Comparison of ENCODE assay signal across 3 fruit fly cellular contexts in the genomic region with DNA sequence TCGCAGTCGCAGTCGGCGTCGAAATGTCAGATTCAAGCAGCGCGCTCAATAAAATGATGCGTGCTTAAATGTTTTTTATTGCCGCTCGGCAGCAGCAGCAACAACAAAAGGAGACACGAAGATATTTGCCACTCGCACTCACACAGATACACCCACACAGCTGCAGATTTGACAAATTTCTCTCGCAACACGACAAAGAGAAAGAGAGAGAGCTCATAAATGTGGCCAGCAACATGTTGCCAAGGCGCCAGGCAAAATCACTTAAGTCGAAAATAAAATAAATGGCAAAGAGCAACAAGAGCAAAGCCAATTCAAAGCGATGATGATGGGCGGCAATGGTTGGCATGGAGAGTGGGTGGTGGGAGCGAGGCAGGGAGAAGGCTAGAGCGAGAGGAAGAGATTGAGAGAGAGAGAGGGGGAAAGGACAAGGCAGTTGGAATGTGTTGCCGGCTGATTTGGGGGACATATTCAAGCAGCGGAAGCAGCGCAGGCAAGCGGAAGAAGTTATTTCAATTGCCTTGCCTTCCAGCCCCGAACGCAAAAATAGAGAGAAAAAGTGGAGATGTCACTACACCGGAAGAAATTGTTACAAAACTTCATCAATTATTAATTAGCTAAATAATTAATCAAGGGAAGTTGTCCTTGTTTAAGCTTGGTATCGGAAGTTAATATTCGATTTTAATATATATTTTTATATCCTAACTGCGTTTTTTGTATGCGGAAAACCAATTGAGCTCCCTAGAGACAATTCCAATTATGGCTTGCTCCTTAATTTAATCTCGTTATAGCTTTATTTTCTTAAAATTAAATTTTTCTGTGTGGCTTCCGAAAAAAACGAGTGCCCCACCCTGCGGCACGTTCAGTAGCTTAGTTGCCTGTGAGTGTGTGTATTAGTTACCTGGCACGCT.
A peak's percentile ranks its signal among the peaks of the same experiment; 100 is the strongest.
TF ChIP-seq lines count a peak whose summit lies in the region.

No protein-coding gene starts in this region.

TF ChIP-seq in whole organism, embryonic, 481 proteins besides CTCF, POLR2A, EP300 and RAD21 (continued from another document and continues in another):
- TF ChIP-seq az2 (GFP tag; optimal IDR thresholded peaks at IDR 0.05; lab: Kevin White, UChicago) (peak; percentile 40), H2.0 (GFP tag; IDR thresholded peaks at IDR 0.05; lab: Robert Waterston, UW) (no peak), CG3065 (GFP tag; optimal IDR thresholded peaks at IDR 0.05; lab: Kevin White, UChicago) (no peak), fd96Cb (tag; optimal IDR thresholded peaks at IDR 0.05; lab: Kevin White, UChicago) (peak; percentile 65), ara (GFP tag; IDR thresholded peaks at IDR 0.05; lab: Robert Waterston, UW) (no peak), NfI (GFP tag; optimal IDR thresholded peaks at IDR 0.05; lab: Kevin White, UChicago) (peak; percentile 68), CG15269 (tag; optimal IDR thresholded peaks at IDR 0.05; lab: Kevin White, UChicago) (peak; percentile 66), GATAe (GFP tag; conservative IDR thresholded peaks at IDR 0.05; lab: Robert Waterston, UW) (no peak), CG15011 (GFP tag; optimal IDR thresholded peaks at IDR 0.05; lab: Kevin White, UChicago) (peak; percentile 42), scrt (GFP tag; optimal IDR thresholded peaks at IDR 0.05; lab: Kevin White, UChicago) (peak; percentile 66), HmgZ (tag; optimal IDR thresholded peaks at IDR 0.05; lab: Kevin White, UChicago) (peak; percentile 15), yki (optimal IDR thresholded peaks at IDR 0.05; lab: Kevin White, UChicago) (no peak), Dref (GFP tag; IDR thresholded peaks at IDR 0.05; lab: Robert Waterston, UW) (no peak), cas (GFP tag; IDR thresholded peaks at IDR 0.05; lab: Robert Waterston, UW) (0 out of 2 replicates have a peak, but pooled peaks have one; percentile 46), croc (GFP tag; conservative IDR thresholded peaks at IDR 0.05; lab: Robert Waterston, UW) (no peak), sna (GFP tag; IDR thresholded peaks at IDR 0.05; lab: Robert Waterston, UW; ENCODE audit: partially characterized antibody) (no peak), Sox102F (GFP tag; optimal IDR thresholded peaks at IDR 0.05; lab: Kevin White, UChicago) (peak; percentile 70), crol (GFP tag; IDR thresholded peaks at IDR 0.05; lab: Robert Waterston, UW) (peak; percentile 14; the same call in 1 of the 2 replicates), ssp (GFP tag; IDR thresholded peaks at IDR 0.05; lab: Robert Waterston, UW) (no peak), MBD-R2 (GFP tag; IDR thresholded peaks at IDR 0.05; lab: Robert Waterston, UW) (0 out of 2 replicates have a peak, but pooled peaks have one; percentile 13), Sry-δ (GFP tag; optimal IDR thresholded peaks at IDR 0.05; lab: Kevin White, UChicago) (no peak), Doc2 (GFP tag; IDR thresholded peaks at IDR 0.05; lab: Robert Waterston, UW) (no peak), CG3407 (GFP tag; optimal IDR thresholded peaks at IDR 0.05; lab: Kevin White, UChicago) (no peak), BEAF-32 (GFP tag; optimal IDR thresholded peaks at IDR 0.05; lab: Kevin White, UChicago) (no peak), tll (GFP tag; optimal IDR thresholded peaks at IDR 0.05; lab: Kevin White, UChicago) (no peak), Opbp (GFP tag; IDR thresholded peaks at IDR 0.05; lab: Robert Waterston, UW; ENCODE audit: partially characterized antibody) (no peak), CG4820 (GFP tag; optimal IDR thresholded peaks at IDR 0.05; lab: Kevin White, UChicago) (peak; percentile 49), wor (GFP tag; IDR thresholded peaks at IDR 0.05; lab: Robert Waterston, UW) (no peak), CG15479 (GFP tag; optimal IDR thresholded peaks at IDR 0.05; lab: Kevin White, UChicago) (no peak), jumu (GFP tag; optimal IDR thresholded peaks at IDR 0.05; lab: Kevin White, UChicago) (peak; percentile 23), dimm (GFP tag; IDR thresholded peaks at IDR 0.05; lab: Robert Waterston, UW) (no peak), jing (GFP tag; optimal IDR thresholded peaks at IDR 0.05; lab: Kevin White, UChicago) (no peak), Scr (GFP tag; IDR thresholded peaks at IDR 0.05; lab: Robert Waterston, UW; ENCODE audit: partially characterized antibody) (no peak), ems (GFP tag; optimal IDR thresholded peaks at IDR 0.05; lab: Kevin White, UChicago) (no peak), zf30C (GFP tag; optimal IDR thresholded peaks at IDR 0.05; lab: Kevin White, UChicago) (no peak), nerfin-2 (GFP tag; IDR thresholded peaks at IDR 0.05; lab: Robert Waterston, UW; ENCODE audit: partially characterized antibody) (no peak), CG11247 (GFP tag; IDR thresholded peaks at IDR 0.05; lab: Robert Waterston, UW) (no peak), CG30403 (GFP tag; optimal IDR thresholded peaks at IDR 0.05; lab: Kevin White, UChicago) (peak; percentile 62), Max (GFP tag; optimal IDR thresholded peaks at IDR 0.05; lab: Kevin White, UChicago) (peak; percentile 36)

TF ChIP-seq in whole organism, prepupa, 60 proteins besides CTCF, POLR2A, EP300 and RAD21 (continued from another document):
- TF ChIP-seq CG10669 (GFP tag; optimal IDR thresholded peaks at IDR 0.05; lab: Kevin White, UChicago): peak; percentile 34
- no peak for TF ChIP-seq CG8319 (GFP tag; optimal IDR thresholded peaks at IDR 0.05; lab: Kevin White, UChicago)
- no peak for TF ChIP-seq CG31627 (GFP tag; optimal IDR thresholded peaks at IDR 0.05; lab: Kevin White, UChicago)
- TF ChIP-seq net (GFP tag; optimal IDR thresholded peaks at IDR 0.05; lab: Kevin White, UChicago): peak; percentile 20
- TF ChIP-seq CG32006 (GFP tag; optimal IDR thresholded peaks at IDR 0.05; lab: Kevin White, UChicago): peak; percentile 76
- TF ChIP-seq dsx (GFP tag; optimal IDR thresholded peaks at IDR 0.05; lab: Kevin White, UChicago; ENCODE audit: poor library complexity, severe bottlenecking): peak; percentile 39
- no peak for TF ChIP-seq fd59A (GFP tag; optimal IDR thresholded peaks at IDR 0.05; lab: Kevin White, UChicago)
- no peak for TF ChIP-seq CG6808 (GFP tag; optimal IDR thresholded peaks at IDR 0.05; lab: Kevin White, UChicago)
- no peak for TF ChIP-seq Sox15 (GFP tag; optimal IDR thresholded peaks at IDR 0.05; lab: Kevin White, UChicago)
- TF ChIP-seq Hr38 (GFP tag; optimal IDR thresholded peaks at IDR 0.05; lab: Kevin White, UChicago): no peak
- TF ChIP-seq CG8632 (GFP tag; optimal IDR thresholded peaks at IDR 0.05; lab: Kevin White, UChicago): no peak
- peak; percentile 3 for TF ChIP-seq CG6792 (GFP tag; optimal IDR thresholded peaks at IDR 0.05; lab: Kevin White, UChicago)
- no peak for TF ChIP-seq Blimp-1 (GFP tag; optimal IDR thresholded peaks at IDR 0.05; lab: Kevin White, UChicago)
- peak; percentile 66 for TF ChIP-seq Hr4 (GFP tag; optimal IDR thresholded peaks at IDR 0.05; lab: Kevin White, UChicago)
- no peak for TF ChIP-seq CG11762 (GFP tag; optimal IDR thresholded peaks at IDR 0.05; lab: Kevin White, UChicago; ENCODE audit: insufficient read depth)
- peak; percentile 47 for TF ChIP-seq achi (GFP tag; optimal IDR thresholded peaks at IDR 0.05; lab: Kevin White, UChicago)
- peak; percentile 60 for TF ChIP-seq pdm3 (GFP tag; optimal IDR thresholded peaks at IDR 0.05; lab: Kevin White, UChicago)
- TF ChIP-seq CG6276 (GFP tag; optimal IDR thresholded peaks at IDR 0.05; lab: Kevin White, UChicago): peak; percentile 26
- peak; percentile 54 for TF ChIP-seq OdsH (GFP tag; optimal IDR thresholded peaks at IDR 0.05; lab: Kevin White, UChicago)
- no peak for TF ChIP-seq Gug (GFP tag; IDR thresholded peaks at IDR 0.05; lab: Robert Waterston, UW)
- peak; percentile 86 for TF ChIP-seq Eip78C (GFP tag; lab: Kevin White, UChicago)
- TF ChIP-seq CG3919 (GFP tag; optimal IDR thresholded peaks at IDR 0.05; lab: Kevin White, UChicago): peak; percentile 45
- TF ChIP-seq svp (GFP tag; lab: Kevin White, UChicago): peak; percentile 63
- TF ChIP-seq lz (GFP tag; optimal IDR thresholded peaks at IDR 0.05; lab: Kevin White, UChicago): peak; percentile 40
- peak; percentile 52 for TF ChIP-seq acj6 (GFP tag; optimal IDR thresholded peaks at IDR 0.05; lab: Kevin White, UChicago)
- no peak for TF ChIP-seq CG9139 (GFP tag; optimal IDR thresholded peaks at IDR 0.05; lab: Kevin White, UChicago)
- peak; percentile 28 for TF ChIP-seq Sox14 (GFP tag; optimal IDR thresholded peaks at IDR 0.05; lab: Kevin White, UChicago)
- TF ChIP-seq Hr39 (GFP tag; optimal IDR thresholded peaks at IDR 0.05; lab: Kevin White, UChicago): no peak
- TF ChIP-seq Eip93F (GFP tag; optimal IDR thresholded peaks at IDR 0.05; lab: Kevin White, UChicago): no peak
- TF ChIP-seq vri (GFP tag; optimal IDR thresholded peaks at IDR 0.05; lab: Kevin White, UChicago): no peak
- peak; percentile 26 for TF ChIP-seq CG34406 (GFP tag; optimal IDR thresholded peaks at IDR 0.05; lab: Kevin White, UChicago)
- TF ChIP-seq fd85E (GFP tag; optimal IDR thresholded peaks at IDR 0.05; lab: Kevin White, UChicago): no peak
- TF ChIP-seq Ets96B (tag; optimal IDR thresholded peaks at IDR 0.05; lab: Kevin White, UChicago): peak; percentile 34
- TF ChIP-seq fkh (GFP tag; optimal IDR thresholded peaks at IDR 0.05; lab: Kevin White, UChicago): no peak
- peak; percentile 52 for TF ChIP-seq CG4318 (GFP tag; optimal IDR thresholded peaks at IDR 0.05; lab: Kevin White, UChicago)
- TF ChIP-seq CG11294 (GFP tag; IDR thresholded peaks at IDR 0.05; lab: Robert Waterston, UW): no peak
- TF ChIP-seq Met (GFP tag; optimal IDR thresholded peaks at IDR 0.05; lab: Kevin White, UChicago): peak; percentile 44
- TF ChIP-seq CG16779 (tag; optimal IDR thresholded peaks at IDR 0.05; lab: Kevin White, UChicago): no peak
- peak; percentile 2 for TF ChIP-seq CG7368 (GFP tag; optimal IDR thresholded peaks at IDR 0.05; lab: Kevin White, UChicago)
- TF ChIP-seq CG10631 (GFP tag; optimal IDR thresholded peaks at IDR 0.05; lab: Kevin White, UChicago): peak; percentile 64
- no peak for TF ChIP-seq CG11902 (GFP tag; optimal IDR thresholded peaks at IDR 0.05; lab: Kevin White, UChicago)
- TF ChIP-seq ss (GFP tag; optimal IDR thresholded peaks at IDR 0.05; lab: Kevin White, UChicago): peak in 1 of 2 experiments; percentile 20

TF ChIP-seq in whole organism, pupa, 21 proteins besides CTCF, POLR2A, EP300 and RAD21 (continued from another document):
- no peak for TF ChIP-seq gl (tag; optimal IDR thresholded peaks at IDR 0.05; lab: Kevin White, UChicago)
